Fruit fly (Drosophila melanogaster): ENCODE data around the gene CG34393.

The CG34393 gene

dm6 chr2L:3159144-3160000, 40.9 kb downstream of the CG34393 start, which contains the start of the genes Mad and gkt:
TSS of gene Mad (minus strand) at chr2L:3159643.
TSS of gene gkt (plus strand) at chr2L:3159950.
- TF ChIP-seq noc (tag; optimal IDR thresholded peaks at IDR 0.05) = no peak

dm6 chr2L:3158260-3159072, 41.8 kb downstream of the CG34393 start:
- TF ChIP-seq noc (tag; optimal IDR thresholded peaks at IDR 0.05) = no peak

- no peak for TF ChIP-seq noc (tag; optimal IDR thresholded peaks at IDR 0.05)
These were observed 44.5 kb downstream of the CG34393 start for dm6 chr2L:3155804-3156203.

dm6 chr2L:3154749-3155148, 45.5 kb downstream of the CG34393 start:
- TF ChIP-seq noc (tag; optimal IDR thresholded peaks at IDR 0.05) = no peak

- TF ChIP-seq noc (tag; optimal IDR thresholded peaks at IDR 0.05) = peak; percentile 16
These were observed 47.3 kb downstream of the CG34393 start for dm6 chr2L:3152696-3153613.

- TF ChIP-seq noc (tag; optimal IDR thresholded peaks at IDR 0.05) = no peak
These were observed 48.6 kb downstream of the CG34393 start for dm6 chr2L:3151657-3152056.

dm6 chr2L:3148959-3149591, 51.2 kb downstream of the CG34393 start:
- TF ChIP-seq noc (tag; optimal IDR thresholded peaks at IDR 0.05) = no peak

dm6 chr2L:3145897-3146296, 54.4 kb downstream of the CG34393 start:
- TF ChIP-seq noc (tag; optimal IDR thresholded peaks at IDR 0.05) = no peak

dm6 chr2L:3145470-3145869, 54.8 kb downstream of the CG34393 start, which contains the start of gene ND-B14.5B:
TSS of gene ND-B14.5B (minus strand) at chr2L:3145848.
- no peak for TF ChIP-seq noc (tag; optimal IDR thresholded peaks at IDR 0.05)

dm6 chr2L:3144709-3145108, 55.6 kb downstream of the CG34393 start, which contains the start of gene toc:
TSS of gene toc (minus strand) at chr2L:3144786.
- no peak for TF ChIP-seq noc (tag; optimal IDR thresholded peaks at IDR 0.05)

dm6 chr2L:3143908-3144307, 56.4 kb downstream of the CG34393 start:
- TF ChIP-seq noc (tag; optimal IDR thresholded peaks at IDR 0.05) = no peak

- no peak for TF ChIP-seq noc (tag; optimal IDR thresholded peaks at IDR 0.05)
These were observed 68.7 kb downstream of the CG34393 start for dm6 chr2L:3131641-3132040.

dm6 chr2L:3130417-3130816, 69.9 kb downstream of the CG34393 start:
- TF ChIP-seq noc (tag; optimal IDR thresholded peaks at IDR 0.05) = no peak

- TF ChIP-seq noc (tag; optimal IDR thresholded peaks at IDR 0.05) = no peak
These were observed 72.0 kb downstream of the CG34393 start, which contains the start of gene CG15403 for dm6 chr2L:3128335-3128734. TSS of gene CG15403 (plus strand) at chr2L:3128635.

dm6 chr2L:3127813-3128212, 72.5 kb downstream of the CG34393 start:
- TF ChIP-seq noc (tag; optimal IDR thresholded peaks at IDR 0.05) = no peak

Data from whole organism, larva.